Fruit fly (Drosophila melanogaster) whole organism, embryonic: Measurements from ENCODE around the gene CG17572.

Experiments used
- CG10321 ChIP-seq: fragments of 200-800 bp; sonication (Bioruptor generic); IDR thresholded peaks from 2 replicates; pipeline ENCODE4 v1.3.6; 2022; ENCODE audit warnings: missing biosample characterization, missing genetic modification characterization
- CG11093 ChIP-seq: fragments of 200-800 bp; sonication (Bioruptor generic); IDR thresholded peaks from 3 replicates; pipeline ENCODE4 v1.3.6; 2022; ENCODE audit warnings: missing biosample characterization, missing genetic modification characterization
- CG12299 ChIP-seq: fragments of 200-800 bp; sonication (Bioruptor generic); optimal IDR thresholded peaks from 2 replicates; lab custom pipeline; 2018; ENCODE audit warnings: missing biosample characterization, mild to moderate bottlenecking, missing genetic modification characterization
- CG12391 ChIP-seq: fragments of 200-800 bp; sonication (Bioruptor generic); optimal IDR thresholded peaks from 3 replicates; lab custom pipeline; 2018; ENCODE audit warnings: missing biosample characterization, mild to moderate bottlenecking, missing genetic modification characterization, moderate library complexity
- CG12769 ChIP-seq: fragments of 200-800 bp; sonication (Bioruptor generic); optimal IDR thresholded peaks from 2 replicates; lab custom pipeline; 2019; ENCODE audit warnings: missing biosample characterization, mild to moderate bottlenecking, missing genetic modification characterization, moderate library complexity
- CG13624 ChIP-seq: fragments of 200-800 bp; sonication (Bioruptor generic); optimal IDR thresholded peaks from 2 replicates; lab custom pipeline; 2016; ENCODE audit warnings: missing biosample characterization, missing genetic modification characterization
- CG15269 ChIP-seq: fragments of 200-800 bp; sonication (Bioruptor generic); optimal IDR thresholded peaks from 2 replicates; lab custom pipeline; 2018; ENCODE audit warnings: missing biosample characterization, mild to moderate bottlenecking, missing genetic modification characterization, moderate library complexity
- CG15696 ChIP-seq: fragments of 200-800 bp; sonication (Bioruptor generic); optimal IDR thresholded peaks from 2 replicates; lab custom pipeline; 2019; ENCODE audit warnings: missing biosample characterization, mild to moderate bottlenecking, missing genetic modification characterization, moderate library complexity
- CG2120 ChIP-seq: fragments of 200-800 bp; sonication (Bioruptor generic); optimal IDR thresholded peaks from 3 replicates; lab custom pipeline; 2016; ENCODE audit warnings: missing biosample characterization, missing genetic modification characterization
- CG30020 ChIP-seq: fragments of 200-800 bp; optimal IDR thresholded peaks from 2 replicates; lab custom pipeline; 2019; ENCODE audit warnings: missing biosample characterization, mild to moderate bottlenecking, missing genetic modification characterization, moderate library complexity
- CG3847 ChIP-seq: fragments of 200-800 bp; sonication (Bioruptor generic); IDR thresholded peaks from 2 replicates; pipeline ENCODE4 v1.3.6; 2022; ENCODE audit warnings: missing biosample characterization, missing genetic modification characterization
- CG4328 ChIP-seq: fragments of 200-800 bp; sonication (Bioruptor generic); optimal IDR thresholded peaks from 3 replicates; lab custom pipeline; 2017; ENCODE audit warnings: missing biosample characterization, missing genetic modification reagents, missing genetic modification characterization
- CG4424 ChIP-seq: fragments of 200-800 bp; sonication (Bioruptor generic); optimal IDR thresholded peaks from 3 replicates; lab custom pipeline; 2016; ENCODE audit warnings: missing biosample characterization, missing genetic modification characterization
- CG6654 ChIP-seq: fragments of 200-800 bp; sonication (Bioruptor generic); optimal IDR thresholded peaks from 2 replicates; lab custom pipeline; 2017; ENCODE audit warnings: missing biosample characterization, mild to moderate bottlenecking, missing genetic modification characterization
- CG6791 ChIP-seq: fragments of 200-800 bp; sonication (Bioruptor generic); IDR thresholded peaks from 3 replicates; pipeline ENCODE4 v1.3.6; 2022; ENCODE audit warnings: missing biosample characterization, missing genetic modification characterization; ENCODE audit not compliant: partially characterized antibody
- CG7271 ChIP-seq: fragments of 200-800 bp; sonication (Bioruptor generic); optimal IDR thresholded peaks from 2 replicates; lab custom pipeline; 2018; ENCODE audit warnings: missing biosample characterization, mild to moderate bottlenecking, missing genetic modification characterization, moderate library complexity
- D19B ChIP-seq: fragments of 200-800 bp; sonication (Bioruptor generic); optimal IDR thresholded peaks from 2 replicates; lab custom pipeline; 2017; ENCODE audit warnings: missing biosample characterization, mild to moderate bottlenecking, missing genetic modification characterization
- Fer3 ChIP-seq: fragments of 200-800 bp; sonication (Bioruptor generic); optimal IDR thresholded peaks from 2 replicates; lab custom pipeline; 2018; ENCODE audit warnings: missing biosample characterization, mild to moderate bottlenecking, missing genetic modification characterization, moderate library complexity
- H15 ChIP-seq: fragments of 200-800 bp; sonication (Bioruptor generic); IDR thresholded peaks from 3 replicates; pipeline ENCODE4 v1.3.6; 2022; ENCODE audit warnings: missing biosample characterization, missing genetic modification characterization
- HHEX ChIP-seq: fragments of 200-800 bp; sonication (Bioruptor generic); optimal IDR thresholded peaks from 3 replicates; lab custom pipeline; 2017; ENCODE audit warnings: missing biosample characterization, mild to moderate bottlenecking, missing genetic modification characterization, missing genetic modification reagents
- Hmx ChIP-seq: fragments of 200-800 bp; sonication (Bioruptor generic); optimal IDR thresholded peaks from 2 replicates; lab custom pipeline; 2016; ENCODE audit warnings: missing biosample characterization, missing genetic modification characterization
- Meics ChIP-seq: fragments of 200-800 bp; sonication (Bioruptor generic); optimal IDR thresholded peaks from 2 replicates; lab custom pipeline; 2017; ENCODE audit warnings: missing biosample characterization, mild to moderate bottlenecking, missing genetic modification characterization
- Nf-YA ChIP-seq: fragments of 200-800 bp; sonication (Bioruptor generic); IDR thresholded peaks from 2 replicates; pipeline ENCODE4 v1.3.6; 2022; ENCODE audit warnings: missing biosample characterization, missing genetic modification characterization
- PHDP ChIP-seq: fragments of 200-800 bp; sonication (Bioruptor generic); optimal IDR thresholded peaks from 3 replicates; lab custom pipeline; 2018; ENCODE audit warnings: missing biosample characterization, mild to moderate bottlenecking, missing genetic modification characterization, moderate library complexity
- Scr ChIP-seq: fragments of 200-800 bp; sonication (Bioruptor generic); IDR thresholded peaks from 2 replicates; pipeline ENCODE4 v1.3.6; 2022; ENCODE audit warnings: missing biosample characterization, missing genetic modification characterization; ENCODE audit not compliant: partially characterized antibody
- Side ChIP-seq: fragments of 200-800 bp; sonication (Bioruptor generic); optimal IDR thresholded peaks from 2 replicates; lab custom pipeline; 2016; ENCODE audit warnings: missing biosample characterization, missing genetic modification characterization
- Trl ChIP-seq, 3 experiments: fragments of >200 bp in 2 of 3; fragments of 200-800 bp in 1 of 3; sonication (Bioruptor generic) in 1 of 3; optimal IDR thresholded peaks; 2 replicates in 1 of 3; 3 replicates in 2 of 3; lab custom pipeline; 2016 to 2017; ENCODE audit warnings: missing biosample characterization in 1 of 3, missing genetic modification characterization in 1 of 3
- br ChIP-seq: fragments of >200 bp; optimal IDR thresholded peaks from 2 replicates; lab custom pipeline; 2017
- cad ChIP-seq: fragments of >200 bp; optimal IDR thresholded peaks from 2 replicates; lab custom pipeline; 2017; ENCODE audit warnings: missing biosample characterization, missing genetic modification characterization
- fru ChIP-seq: fragments of >200 bp; optimal IDR thresholded peaks from 2 replicates; lab custom pipeline; 2017
- gcm ChIP-seq: fragments of 200-800 bp; sonication (Bioruptor generic); optimal IDR thresholded peaks from 2 replicates; lab custom pipeline; 2019; ENCODE audit warnings: missing biosample characterization, mild to moderate bottlenecking, missing genetic modification characterization, moderate library complexity
- grn ChIP-seq: fragments of 200-800 bp; sonication (Bioruptor generic); optimal IDR thresholded peaks from 3 replicates; lab custom pipeline; 2017; ENCODE audit warnings: missing biosample characterization, missing genetic modification characterization
- gsb ChIP-seq: fragments of 200-800 bp; sonication (Bioruptor generic); IDR thresholded peaks from 2 replicates; pipeline ENCODE4 v1.3.6; 2022; ENCODE audit warnings: missing biosample characterization, missing genetic modification characterization
- hb ChIP-seq: fragments of 200-800 bp; sonication (Bioruptor generic); IDR thresholded peaks from 3 replicates; pipeline ENCODE4 v1.3.6; 2022; ENCODE audit warnings: missing biosample characterization, missing genetic modification characterization; ENCODE audit not compliant: partially characterized antibody
- hth ChIP-seq: fragments of >200 bp; optimal IDR thresholded peaks from 2 replicates; lab custom pipeline; 2017; ENCODE audit warnings: inconsistent platforms
- jigr1 ChIP-seq: fragments of 200-800 bp; sonication (Bioruptor generic); IDR thresholded peaks from 3 replicates; pipeline ENCODE4 v1.3.6; 2022; ENCODE audit warnings: missing biosample characterization, missing genetic modification characterization
- klu ChIP-seq: fragments of 200-800 bp; sonication (Bioruptor generic); IDR thresholded peaks from 2 replicates; pipeline ENCODE4 v1.3.6; 2022; ENCODE audit warnings: missing biosample characterization, missing genetic modification characterization
- luna ChIP-seq: fragments of 200-800 bp; sonication (Bioruptor generic); optimal IDR thresholded peaks from 2 replicates; lab custom pipeline; 2016; ENCODE audit warnings: missing biosample characterization, missing genetic modification characterization
- mirr ChIP-seq: fragments of 200-800 bp; sonication (Bioruptor generic); optimal IDR thresholded peaks from 3 replicates; lab custom pipeline; 2018; ENCODE audit warnings: missing biosample characterization, mild to moderate bottlenecking, missing genetic modification characterization
- nmo ChIP-seq: fragments of 200-800 bp; sonication (Bioruptor generic); optimal IDR thresholded peaks from 2 replicates; lab custom pipeline; 2018; ENCODE audit warnings: missing biosample characterization, mild to moderate bottlenecking, missing genetic modification characterization, moderate library complexity
- pb ChIP-seq: fragments of 200-800 bp; sonication (Bioruptor generic); optimal IDR thresholded peaks from 3 replicates; lab custom pipeline; 2016; ENCODE audit warnings: missing biosample characterization, missing genetic modification characterization
- pnt ChIP-seq: fragments of 200-800 bp; sonication (Bioruptor generic); optimal IDR thresholded peaks from 3 replicates; lab custom pipeline; 2016; ENCODE audit warnings: missing biosample characterization, missing genetic modification characterization
- row ChIP-seq: fragments of 200-800 bp; sonication (Bioruptor generic); IDR thresholded peaks from 3 replicates; pipeline ENCODE4 v1.3.6; 2022; ENCODE audit warnings: missing biosample characterization, missing genetic modification characterization
- scrt ChIP-seq: fragments of 200-800 bp; sonication (Bioruptor generic); optimal IDR thresholded peaks from 2 replicates; lab custom pipeline; 2018; ENCODE audit warnings: missing biosample characterization, mild to moderate bottlenecking, missing genetic modification characterization, moderate library complexity
- sd ChIP-seq: fragments of 200-800 bp; sonication (Bioruptor generic); optimal IDR thresholded peaks from 3 replicates; lab custom pipeline; 2018; ENCODE audit warnings: missing biosample characterization, mild to moderate bottlenecking, missing genetic modification characterization, moderate library complexity
- sisA ChIP-seq: fragments of 200-800 bp; sonication (Bioruptor generic); IDR thresholded peaks from 2 replicates; pipeline ENCODE4 v1.3.6; 2022; ENCODE audit warnings: missing biosample characterization, missing genetic modification characterization
- slbo ChIP-seq: fragments of 200-800 bp; sonication (Bioruptor generic); IDR thresholded peaks from 2 replicates; pipeline ENCODE4 v1.3.6; 2022; ENCODE audit warnings: missing biosample characterization, missing genetic modification characterization
- stwl ChIP-seq: fragments of 200-800 bp; sonication (Bioruptor generic); optimal IDR thresholded peaks from 3 replicates; lab custom pipeline; 2018; ENCODE audit warnings: missing biosample characterization, mild to moderate bottlenecking, missing genetic modification characterization, moderate library complexity
- tio ChIP-seq: fragments of 200-800 bp; sonication (Bioruptor generic); optimal IDR thresholded peaks from 2 replicates; lab custom pipeline; 2017; ENCODE audit warnings: missing biosample characterization, missing genetic modification characterization, inconsistent platforms
- tna ChIP-seq: fragments of 200-800 bp; sonication (Bioruptor generic); IDR thresholded peaks from 2 replicates; pipeline ENCODE4 v1.3.6; 2022; ENCODE audit warnings: missing biosample characterization, missing genetic modification characterization; ENCODE audit not compliant: partially characterized antibody
- vnd ChIP-seq: fragments of 200-800 bp; sonication (Bioruptor generic); IDR thresholded peaks from 3 replicates; pipeline ENCODE4 v1.3.6; 2022; ENCODE audit warnings: missing biosample characterization, missing genetic modification characterization; ENCODE audit not compliant: partially characterized antibody
- zf30C ChIP-seq: fragments of 200-800 bp; sonication (Bioruptor generic); optimal IDR thresholded peaks from 3 replicates; lab custom pipeline; 2018; ENCODE audit warnings: missing biosample characterization, mild to moderate bottlenecking, missing genetic modification characterization

CG17572 gene

dm6 chr2L:19120984-19121383 is 47.0 kb upstream of the CG17572 start (continued):
- no peak for TF ChIP-seq CG12299
- peak; percentile 59 for TF ChIP-seq CG2120 (GFP tag; lab: Kevin White, UChicago)
- peak; percentile 53 for TF ChIP-seq CG4424 (GFP tag; lab: Kevin White, UChicago)
- TF ChIP-seq slbo, result peak; percentile 46
- no peak for TF ChIP-seq klu (GFP tag; lab: Robert Waterston, UW)
- no peak for TF ChIP-seq Trl (optimal IDR thresholded peaks at IDR 0.05; lab: Kevin White, UChicago)
- TF ChIP-seq Trl (GFP tag; optimal IDR thresholded peaks at IDR 0.05; lab: Kevin White, UChicago), result no peak
- no peak for TF ChIP-seq gcm
- no peak for TF ChIP-seq CG7271 (tag; lab: Kevin White, UChicago)
- no peak for TF ChIP-seq fru
- TF ChIP-seq pnt (GFP tag; lab: Kevin White, UChicago), result peak; percentile 39
- TF ChIP-seq CG15696, result no peak
- no peak for TF ChIP-seq zf30C (GFP tag; lab: Kevin White, UChicago)
- no peak for TF ChIP-seq H15 (GFP tag; lab: Robert Waterston, UW)
- no peak for TF ChIP-seq pb (GFP tag; lab: Kevin White, UChicago)
- no peak for TF ChIP-seq CG12769 (tag; lab: Kevin White, UChicago)
- TF ChIP-seq hth (lab: Kevin White, UChicago), result no peak
- TF ChIP-seq CG6791 (GFP tag; lab: Robert Waterston, UW), result no peak
- no peak for TF ChIP-seq CG6654 (GFP tag; lab: Kevin White, UChicago)
- no peak for TF ChIP-seq stwl
- TF ChIP-seq grn, result no peak
- TF ChIP-seq vnd, result no peak
- no peak for TF ChIP-seq Scr
- TF ChIP-seq PHDP, result peak; percentile 12
- TF ChIP-seq CG13624 (GFP tag; lab: Kevin White, UChicago), result peak; percentile 2
- no peak for TF ChIP-seq CG12391 (tag; lab: Kevin White, UChicago)
- TF ChIP-seq CG11093, result no peak
- no peak for TF ChIP-seq Hmx (GFP tag; lab: Kevin White, UChicago)
- no peak for TF ChIP-seq cad (GFP tag; lab: Kevin White, UChicago)
- no peak for TF ChIP-seq D19B (GFP tag; lab: Kevin White, UChicago)
- no peak for TF ChIP-seq CG30020 (tag; lab: Kevin White, UChicago)
- no peak for TF ChIP-seq CG10321 (GFP tag; lab: Robert Waterston, UW)
- 0 out of 2 replicates have a peak, but pooled peaks have one; percentile 9 for TF ChIP-seq sisA (GFP tag; lab: Robert Waterston, UW)
- no peak for TF ChIP-seq luna (GFP tag; lab: Kevin White, UChicago)
- no peak for TF ChIP-seq gsb (GFP tag; lab: Robert Waterston, UW)
- peak; percentile 42 for TF ChIP-seq Fer3 (tag; lab: Kevin White, UChicago)
- no peak for TF ChIP-seq scrt (GFP tag; lab: Kevin White, UChicago)
- TF ChIP-seq CG15269, result peak; percentile 54
- TF ChIP-seq sd (tag; lab: Kevin White, UChicago), result no peak
- no peak for TF ChIP-seq CG3847 (GFP tag; lab: Robert Waterston, UW)
- TF ChIP-seq br (lab: Kevin White, UChicago), result no peak
- no peak for TF ChIP-seq hb
- TF ChIP-seq nmo (GFP tag; lab: Kevin White, UChicago), result peak; percentile 25
- TF ChIP-seq HHEX, result peak; percentile 34
- TF ChIP-seq tio (GFP tag; lab: Kevin White, UChicago), result no peak
- TF ChIP-seq Meics (GFP tag; lab: Kevin White, UChicago), result peak; percentile 60
- TF ChIP-seq tna (GFP tag; lab: Robert Waterston, UW), result no peak
- no peak for TF ChIP-seq jigr1
- TF ChIP-seq row (GFP tag; lab: Robert Waterston, UW), result peak; percentile 33; the same call in 1 of the 3 replicates
- no peak for TF ChIP-seq CG4328 (GFP tag; lab: Kevin White, UChicago)
- TF ChIP-seq mirr (GFP tag; lab: Kevin White, UChicago), result no peak
- 0 out of 2 replicates have a peak, but pooled peaks have one; percentile 12 for TF ChIP-seq Nf-YA
- peak; percentile 23 for TF ChIP-seq Side (GFP tag; lab: Kevin White, UChicago)
